Fruit fly (Drosophila melanogaster): ENCODE measurements around the gene Pi3K92E.

The Pi3K92E gene

DNA sequence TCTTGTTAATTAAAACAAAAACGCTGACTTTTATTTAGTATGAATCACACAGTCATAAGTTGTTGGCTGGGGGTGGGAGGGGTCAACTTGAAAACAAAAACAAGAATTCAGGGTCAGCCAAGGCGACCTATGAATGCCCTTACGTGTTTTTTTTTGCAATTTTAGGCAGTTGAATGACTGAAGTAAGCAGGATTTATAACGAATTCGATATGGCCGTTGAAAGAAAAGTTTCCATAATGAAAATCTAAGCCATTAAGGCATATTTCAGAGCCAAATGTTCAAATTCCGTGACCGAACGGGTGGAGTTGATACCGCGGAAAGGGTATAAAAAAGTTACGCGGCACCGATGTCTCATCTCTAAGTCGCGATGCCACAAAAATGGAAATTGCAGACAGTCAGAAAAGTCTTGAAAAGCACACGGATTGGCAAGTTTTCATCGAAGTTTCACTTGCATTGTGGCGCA lies 517 bp downstream of the Pi3K92E start (continued):
- peak; percentile 73 for TF ChIP-seq slbo (GFP tag; IDR thresholded peaks at IDR 0.05)
- peak; percentile 66 for TF ChIP-seq CG10979 (tag; optimal IDR thresholded peaks at IDR 0.05)
- TF ChIP-seq al (GFP tag; IDR thresholded peaks at IDR 0.05): peak; percentile 65
- TF ChIP-seq maf-S (GFP tag; optimal IDR thresholded peaks at IDR 0.05): peak; percentile 85
- TF ChIP-seq CG3847 (GFP tag; IDR thresholded peaks at IDR 0.05): peak; percentile 57
- TF ChIP-seq sna (GFP tag; IDR thresholded peaks at IDR 0.05; ENCODE audit: partially characterized antibody): no peak
- TF ChIP-seq Gsc (GFP tag; IDR thresholded peaks at IDR 0.05): no peak
- no peak for TF ChIP-seq PHDP (tag; optimal IDR thresholded peaks at IDR 0.05)
- peak; percentile 100 for TF ChIP-seq D19A (tag; optimal IDR thresholded peaks at IDR 0.05)
- TF ChIP-seq CG2120 (GFP tag; optimal IDR thresholded peaks at IDR 0.05): peak; percentile 85
- peak; percentile 29; the same call in 1 of the 3 replicates for TF ChIP-seq CG2199 (GFP tag; IDR thresholded peaks at IDR 0.05)
- peak; percentile 9 for TF ChIP-seq tup (GFP tag; optimal IDR thresholded peaks at IDR 0.05)
- peak; percentile 79 for TF ChIP-seq CG7786 (GFP tag; optimal IDR thresholded peaks at IDR 0.05)
- no peak for TF ChIP-seq ab (GFP tag; optimal IDR thresholded peaks at IDR 0.05)
- TF ChIP-seq CG1603 (tag; optimal IDR thresholded peaks at IDR 0.05): no peak
- TF ChIP-seq peb (GFP tag; IDR thresholded peaks at IDR 0.05): 0 out of 2 replicates have a peak, but pooled peaks have one; percentile 24
- TF ChIP-seq CG10959 (GFP tag; IDR thresholded peaks at IDR 0.05): no peak
- peak; percentile 41 for TF ChIP-seq CG6813 (GFP tag; optimal IDR thresholded peaks at IDR 0.05)
- TF ChIP-seq eve (GFP tag; optimal IDR thresholded peaks at IDR 0.05): no peak
- peak; percentile 71 for TF ChIP-seq Mes4 (GFP tag; optimal IDR thresholded peaks at IDR 0.05)
- TF ChIP-seq twi (tag; optimal IDR thresholded peaks at IDR 0.05): no peak
- TF ChIP-seq gem (tag; optimal IDR thresholded peaks at IDR 0.05): no peak
- TF ChIP-seq knrl (GFP tag; IDR thresholded peaks at IDR 0.05; ENCODE audit: partially characterized antibody): no peak
- peak; percentile 80 for TF ChIP-seq ind (GFP tag; optimal IDR thresholded peaks at IDR 0.05)
- TF ChIP-seq CG30431 (GFP tag; optimal IDR thresholded peaks at IDR 0.05): peak; percentile 49
- peak; percentile 33; the same call in 2 of the 3 replicates for TF ChIP-seq croc (GFP tag; conservative IDR thresholded peaks at IDR 0.05)
- peak; percentile 70 for TF ChIP-seq sisA (GFP tag; IDR thresholded peaks at IDR 0.05)
- peak; percentile 65 to 73 for TF ChIP-seq dpn (GFP tag; optimal IDR thresholded peaks at IDR 0.05)
- peak; percentile 59 for TF ChIP-seq CG11247 (GFP tag; IDR thresholded peaks at IDR 0.05)
- TF ChIP-seq pum (GFP tag; optimal IDR thresholded peaks at IDR 0.05): peak; percentile 59
- TF ChIP-seq CG4328 (GFP tag; optimal IDR thresholded peaks at IDR 0.05): no peak
- TF ChIP-seq gcm2 (GFP tag; optimal IDR thresholded peaks at IDR 0.05): no peak
- no peak for TF ChIP-seq ato (GFP tag; IDR thresholded peaks at IDR 0.05; ENCODE audit: partially characterized antibody)
- peak; percentile 78 for TF ChIP-seq CG8944 (GFP tag; optimal IDR thresholded peaks at IDR 0.05)
- TF ChIP-seq CG4820 (GFP tag; optimal IDR thresholded peaks at IDR 0.05): peak; percentile 47
- TF ChIP-seq CG17802 (tag; optimal IDR thresholded peaks at IDR 0.05): no peak
- peak; percentile 4 for TF ChIP-seq emc (GFP tag; optimal IDR thresholded peaks at IDR 0.05)
- peak; percentile 50 for TF ChIP-seq Side (GFP tag; optimal IDR thresholded peaks at IDR 0.05)
- TF ChIP-seq CG9876 (GFP tag; optimal IDR thresholded peaks at IDR 0.05): peak; percentile 39
- peak; percentile 99 for TF ChIP-seq kay (GFP tag; optimal IDR thresholded peaks at IDR 0.05)
- TF ChIP-seq CG3726 (GFP tag; IDR thresholded peaks at IDR 0.05): 0 out of 3 replicates have a peak, but pooled peaks have one; percentile 49
- TF ChIP-seq CG14667 (GFP tag; IDR thresholded peaks at IDR 0.05): peak; percentile 28; the same call in 1 of the 2 replicates
- peak; percentile 26 for TF ChIP-seq Mad (GFP tag; optimal IDR thresholded peaks at IDR 0.05)
- peak; percentile 41 for TF ChIP-seq Camta (GFP tag; optimal IDR thresholded peaks at IDR 0.05)
- peak; percentile 56 for TF ChIP-seq CG13123 (GFP tag; optimal IDR thresholded peaks at IDR 0.05)
- TF ChIP-seq CG7963 (GFP tag; IDR thresholded peaks at IDR 0.05; ENCODE audit: partially characterized antibody): no peak
- no peak for TF ChIP-seq chinmo (GFP tag; IDR thresholded peaks at IDR 0.05; ENCODE audit: partially characterized antibody)
- TF ChIP-seq vfl (GFP tag; optimal IDR thresholded peaks at IDR 0.05): peak; percentile 25
- no peak for TF ChIP-seq fd102C (GFP tag; optimal IDR thresholded peaks at IDR 0.05)
- TF ChIP-seq CG4360 (GFP tag; IDR thresholded peaks at IDR 0.05): peak; percentile 34; the same call in 1 of the 2 replicates
- no peak for TF ChIP-seq D19B (GFP tag; optimal IDR thresholded peaks at IDR 0.05)

Measured in whole organism, embryonic.